Fruit fly (Drosophila melanogaster) whole organism, embryonic: ENCODE results near the gene CycG.

Experiments used
- CG10366 ChIP-seq: fragments of 200-800 bp; sonication (Bioruptor generic); IDR thresholded peaks from 2 replicates; pipeline ENCODE4 v1.3.6; 2022; ENCODE audit warnings: missing biosample characterization, missing genetic modification characterization
- CG10565 ChIP-seq: fragments of 200-800 bp; sonication (Bioruptor generic); optimal IDR thresholded peaks from 3 replicates; lab custom pipeline; 2016; ENCODE audit warnings: missing biosample characterization, mild to moderate bottlenecking, missing genetic modification characterization
- CG12391 ChIP-seq: fragments of 200-800 bp; sonication (Bioruptor generic); optimal IDR thresholded peaks from 3 replicates; lab custom pipeline; 2018; ENCODE audit warnings: missing biosample characterization, mild to moderate bottlenecking, missing genetic modification characterization, moderate library complexity
- CG16863 ChIP-seq: fragments of 200-800 bp; sonication (Bioruptor generic); optimal IDR thresholded peaks from 3 replicates; lab custom pipeline; 2016; ENCODE audit warnings: missing biosample characterization, missing genetic modification characterization
- CG17359 ChIP-seq: fragments of 200-800 bp; sonication (Bioruptor generic); optimal IDR thresholded peaks from 3 replicates; lab custom pipeline; 2018; ENCODE audit warnings: missing biosample characterization, mild to moderate bottlenecking, missing genetic modification characterization, moderate library complexity
- CG17385 ChIP-seq: fragments of 200-800 bp; sonication (Bioruptor generic); optimal IDR thresholded peaks from 3 replicates; lab custom pipeline; 2018; ENCODE audit warnings: missing biosample characterization, mild to moderate bottlenecking, missing genetic modification characterization
- CG2202 ChIP-seq: fragments of 200-800 bp; sonication (Bioruptor generic); optimal IDR thresholded peaks from 2 replicates; lab custom pipeline; 2018; ENCODE audit warnings: missing biosample characterization, mild to moderate bottlenecking, missing genetic modification characterization
- CG30020 ChIP-seq: fragments of 200-800 bp; optimal IDR thresholded peaks from 2 replicates; lab custom pipeline; 2019; ENCODE audit warnings: missing biosample characterization, mild to moderate bottlenecking, missing genetic modification characterization, moderate library complexity
- CG34376 ChIP-seq: fragments of 200-800 bp; sonication (Bioruptor generic); optimal IDR thresholded peaks from 2 replicates; lab custom pipeline; 2018; ENCODE audit warnings: missing biosample characterization, mild to moderate bottlenecking, missing genetic modification characterization
- CG3847 ChIP-seq: fragments of 200-800 bp; sonication (Bioruptor generic); IDR thresholded peaks from 2 replicates; pipeline ENCODE4 v1.3.6; 2022; ENCODE audit warnings: missing biosample characterization, missing genetic modification characterization
- CG7357 ChIP-seq: fragments of 200-800 bp; sonication (Bioruptor generic); IDR thresholded peaks from 3 replicates; pipeline ENCODE4 v1.3.6; 2022; ENCODE audit warnings: missing biosample characterization, missing genetic modification characterization
- CG8290 ChIP-seq, 3 experiments: fragments of 200-800 bp; sonication (Bioruptor generic); optimal IDR thresholded peaks; 2 replicates each; lab custom pipeline; 2016 to 2019; ENCODE audit warnings: missing biosample characterization in 3 of 3, missing genetic modification characterization in 3 of 3, mild to moderate bottlenecking in 2 of 3, moderate library complexity in 1 of 3
- CG8765 ChIP-seq: fragments of 200-800 bp; sonication (Bioruptor generic); IDR thresholded peaks from 2 replicates; pipeline ENCODE4 v1.3.6; 2022; ENCODE audit warnings: missing biosample characterization, missing genetic modification characterization
- D19B ChIP-seq: fragments of 200-800 bp; sonication (Bioruptor generic); optimal IDR thresholded peaks from 2 replicates; lab custom pipeline; 2017; ENCODE audit warnings: missing biosample characterization, mild to moderate bottlenecking, missing genetic modification characterization
- Dip3 ChIP-seq: fragments of 200-800 bp; sonication (Bioruptor generic); optimal IDR thresholded peaks from 3 replicates; lab custom pipeline; 2016; ENCODE audit warnings: missing biosample characterization, missing genetic modification characterization
- HLHmδ ChIP-seq: fragments of 200-800 bp; sonication (Bioruptor generic); optimal IDR thresholded peaks from 2 replicates; lab custom pipeline; 2018; ENCODE audit warnings: missing biosample characterization, mild to moderate bottlenecking, missing genetic modification characterization, moderate library complexity
- HmgD ChIP-seq: fragments of 200-800 bp; sonication (Bioruptor generic); optimal IDR thresholded peaks from 3 replicates; lab custom pipeline; 2016; ENCODE audit warnings: missing biosample characterization, missing genetic modification characterization
- MBD-R2 ChIP-seq: fragments of 200-800 bp; sonication (Bioruptor generic); IDR thresholded peaks from 2 replicates; pipeline ENCODE4 v1.3.6; 2022; ENCODE audit warnings: missing biosample characterization, missing genetic modification characterization
- MTF-1 ChIP-seq: fragments of 200-800 bp; sonication (Bioruptor generic); optimal IDR thresholded peaks from 2 replicates; lab custom pipeline; 2018; ENCODE audit warnings: missing biosample characterization, mild to moderate bottlenecking, missing genetic modification characterization, borderline replicate concordance
- Mes4 ChIP-seq: fragments of 200-800 bp; sonication (Bioruptor generic); optimal IDR thresholded peaks from 2 replicates; lab custom pipeline; 2016; ENCODE audit warnings: missing biosample characterization, missing genetic modification characterization
- NK7.1 ChIP-seq: fragments of 200-800 bp; sonication (Bioruptor generic); optimal IDR thresholded peaks from 3 replicates; lab custom pipeline; 2016; ENCODE audit warnings: missing biosample characterization, missing genetic modification characterization
- Rx ChIP-seq: fragments of 200-800 bp; sonication (Bioruptor generic); IDR thresholded peaks from 2 replicates; pipeline ENCODE4 v1.3.6; 2022; ENCODE audit warnings: missing biosample characterization, missing genetic modification characterization
- amos ChIP-seq: fragments of 200-800 bp; sonication (Bioruptor generic); IDR thresholded peaks from 2 replicates; pipeline ENCODE4 v1.3.6; 2022; ENCODE audit warnings: missing biosample characterization, missing genetic modification characterization; ENCODE audit not compliant: partially characterized antibody
- ash1 ChIP-seq: fragments of 200-800 bp; sonication (Bioruptor generic); optimal IDR thresholded peaks from 2 replicates; lab custom pipeline; 2018; ENCODE audit warnings: missing biosample characterization, mild to moderate bottlenecking, missing genetic modification characterization
- ato ChIP-seq: fragments of 200-800 bp; sonication (Bioruptor generic); IDR thresholded peaks from 2 replicates; pipeline ENCODE4 v1.3.6; 2022; ENCODE audit warnings: missing biosample characterization, missing genetic modification characterization; ENCODE audit not compliant: partially characterized antibody
- br ChIP-seq: fragments of >200 bp; optimal IDR thresholded peaks from 2 replicates; lab custom pipeline; 2017
- bsh ChIP-seq, 2 experiments: fragments of 200-800 bp; sonication (Bioruptor generic); optimal IDR thresholded peaks; 2 replicates each; lab custom pipeline; 2017 to 2018; ENCODE audit warnings: mild to moderate bottlenecking in 2 of 2, missing biosample characterization in 2 of 2, missing genetic modification characterization in 2 of 2, moderate library complexity in 1 of 2
- cato ChIP-seq: fragments of 200-800 bp; sonication (Bioruptor generic); optimal IDR thresholded peaks from 2 replicates; lab custom pipeline; 2016; ENCODE audit warnings: missing biosample characterization, missing genetic modification characterization, borderline replicate concordance
- caup ChIP-seq: fragments of 200-800 bp; sonication (Bioruptor generic); optimal IDR thresholded peaks from 3 replicates; lab custom pipeline; 2017; ENCODE audit warnings: missing biosample characterization, mild to moderate bottlenecking, missing genetic modification characterization, moderate library complexity; ENCODE audit not compliant: severe bottlenecking
- crol ChIP-seq: fragments of 200-800 bp; sonication (Bioruptor generic); IDR thresholded peaks from 2 replicates; pipeline ENCODE4 v1.3.6; 2022; ENCODE audit warnings: missing biosample characterization, missing genetic modification characterization
- danr ChIP-seq: fragments of 200-800 bp; sonication (Bioruptor generic); IDR thresholded peaks from 2 replicates; pipeline ENCODE4 v1.3.6; 2022; ENCODE audit warnings: missing biosample characterization, missing genetic modification characterization
- dati ChIP-seq: fragments of 200-800 bp; sonication (Bioruptor generic); IDR thresholded peaks from 2 replicates; pipeline ENCODE4 v1.3.6; 2022; ENCODE audit warnings: missing biosample characterization, missing genetic modification characterization
- disco-r ChIP-seq: fragments of 200-800 bp; sonication (Bioruptor generic); optimal IDR thresholded peaks from 2 replicates; lab custom pipeline; 2016; ENCODE audit warnings: missing biosample characterization, missing genetic modification characterization
- dmrt11E ChIP-seq: fragments of 200-800 bp; sonication (Bioruptor generic); optimal IDR thresholded peaks from 3 replicates; lab custom pipeline; 2018; ENCODE audit warnings: missing biosample characterization, mild to moderate bottlenecking, missing genetic modification characterization, moderate library complexity
- emc ChIP-seq: fragments of 200-800 bp; sonication (Bioruptor generic); optimal IDR thresholded peaks from 2 replicates; lab custom pipeline; 2016; ENCODE audit warnings: missing biosample characterization, missing genetic modification characterization
- gem ChIP-seq: fragments of 200-800 bp; sonication (Bioruptor generic); optimal IDR thresholded peaks from 2 replicates; lab custom pipeline; 2019; ENCODE audit warnings: missing biosample characterization, mild to moderate bottlenecking, missing genetic modification characterization, moderate library complexity
- gsb ChIP-seq: fragments of 200-800 bp; sonication (Bioruptor generic); IDR thresholded peaks from 2 replicates; pipeline ENCODE4 v1.3.6; 2022; ENCODE audit warnings: missing biosample characterization, missing genetic modification characterization
- inv ChIP-seq: fragments of 200-800 bp; sonication (Bioruptor generic); IDR thresholded peaks from 2 replicates; pipeline ENCODE4 v1.3.6; 2022; ENCODE audit warnings: missing biosample characterization, missing genetic modification characterization; ENCODE audit not compliant: partially characterized antibody
- lilli ChIP-seq: fragments of 200-800 bp; sonication (Bioruptor generic); optimal IDR thresholded peaks from 3 replicates; lab custom pipeline; 2016; ENCODE audit warnings: missing biosample characterization, missing genetic modification characterization
- nerfin-1 ChIP-seq: fragments of 200-800 bp; sonication (Bioruptor generic); optimal IDR thresholded peaks from 3 replicates; lab custom pipeline; 2019; ENCODE audit warnings: missing biosample characterization, mild to moderate bottlenecking, missing genetic modification characterization, moderate library complexity
- nerfin-2 ChIP-seq: fragments of 200-800 bp; sonication (Bioruptor generic); IDR thresholded peaks from 2 replicates; pipeline ENCODE4 v1.3.6; 2022; ENCODE audit warnings: missing biosample characterization, missing genetic modification characterization; ENCODE audit not compliant: partially characterized antibody
- peb ChIP-seq: fragments of 200-800 bp; sonication (Bioruptor generic); IDR thresholded peaks from 2 replicates; pipeline ENCODE4 v1.3.6; 2022; ENCODE audit warnings: missing biosample characterization, missing genetic modification characterization
- pros ChIP-seq: fragments of 200-800 bp; sonication (Bioruptor generic); optimal IDR thresholded peaks from 3 replicates; lab custom pipeline; 2019; ENCODE audit warnings: missing biosample characterization, mild to moderate bottlenecking, missing genetic modification characterization, moderate library complexity
- row ChIP-seq: fragments of 200-800 bp; sonication (Bioruptor generic); IDR thresholded peaks from 3 replicates; pipeline ENCODE4 v1.3.6; 2022; ENCODE audit warnings: missing biosample characterization, missing genetic modification characterization
- run ChIP-seq: fragments of 200-800 bp; sonication (Bioruptor generic); optimal IDR thresholded peaks from 3 replicates; lab custom pipeline; 2018; ENCODE audit warnings: missing biosample characterization, mild to moderate bottlenecking, missing genetic modification characterization
- slou ChIP-seq: fragments of 200-800 bp; sonication (Bioruptor generic); optimal IDR thresholded peaks from 3 replicates; lab custom pipeline; 2016; ENCODE audit warnings: missing biosample characterization, missing genetic modification characterization
- sqz ChIP-seq: fragments of 200-800 bp; sonication (Bioruptor generic); optimal IDR thresholded peaks from 3 replicates; lab custom pipeline; 2018; ENCODE audit warnings: missing biosample characterization, mild to moderate bottlenecking, missing genetic modification characterization
- tio ChIP-seq: fragments of 200-800 bp; sonication (Bioruptor generic); optimal IDR thresholded peaks from 2 replicates; lab custom pipeline; 2017; ENCODE audit warnings: missing biosample characterization, missing genetic modification characterization, inconsistent platforms
- zf30C ChIP-seq: fragments of 200-800 bp; sonication (Bioruptor generic); optimal IDR thresholded peaks from 3 replicates; lab custom pipeline; 2018; ENCODE audit warnings: missing biosample characterization, mild to moderate bottlenecking, missing genetic modification characterization
- zfh1 ChIP-seq: fragments of 200-800 bp; sonication (Bioruptor generic); IDR thresholded peaks from 3 replicates; pipeline ENCODE4 v1.3.6; 2022; ENCODE audit warnings: missing biosample characterization, missing genetic modification characterization

The CycG gene

dm6 chr3R:31616001-31616400, 3.5 kb upstream of the CycG start, which contains the start of the genes Mnat9 and CG1792 (continued):
- TF ChIP-seq Dip3 (GFP tag; lab: Kevin White, UChicago) (peak; percentile 99), sqz (GFP tag; lab: Kevin White, UChicago) (no peak), amos (GFP tag; lab: Robert Waterston, UW) (no peak; the same call in 1 of the 2 replicates), nerfin-1 (tag; lab: Kevin White, UChicago) (peak; percentile 94), bsh (GFP tag; optimal IDR thresholded peaks at IDR 0.05; lab: Kevin White, UChicago) (peak; percentile 89 to 99), CG3847 (peak; percentile 99), CG10565 (peak; percentile 95), CG17385 (peak; percentile 95), dmrt11E (tag; lab: Kevin White, UChicago) (peak; percentile 95), zf30C (GFP tag; lab: Kevin White, UChicago) (peak; percentile 83), Rx (GFP tag; lab: Robert Waterston, UW) (peak; percentile 99), MBD-R2 (GFP tag; lab: Robert Waterston, UW) (peak; percentile 100), emc (GFP tag; lab: Kevin White, UChicago) (peak; percentile 98), Mes4 (peak; percentile 98), CG10366 (GFP tag; lab: Robert Waterston, UW) (peak; percentile 100), run (tag; lab: Kevin White, UChicago) (peak; percentile 91), nerfin-2 (GFP tag; lab: Robert Waterston, UW) (no peak), danr (GFP tag; lab: Robert Waterston, UW) (peak; percentile 98), CG8290 (GFP tag; optimal IDR thresholded peaks at IDR 0.05; lab: Kevin White, UChicago) (peak; percentile 95), CG8290 (tag; optimal IDR thresholded peaks at IDR 0.05; lab: Kevin White, UChicago) (peak; percentile 83 to 100), disco-r (peak; percentile 98), gsb (GFP tag; lab: Robert Waterston, UW) (peak; percentile 98), ato (GFP tag; lab: Robert Waterston, UW) (no peak), inv (GFP tag; lab: Robert Waterston, UW) (no peak), D19B (GFP tag; lab: Kevin White, UChicago) (peak; percentile 93), br (lab: Kevin White, UChicago) (no peak), CG34376 (GFP tag; lab: Kevin White, UChicago) (peak; percentile 93), CG30020 (tag; lab: Kevin White, UChicago) (peak; percentile 85), gem (tag; lab: Kevin White, UChicago) (peak; percentile 99), row (GFP tag; lab: Robert Waterston, UW) (peak; percentile 99), CG17359 (tag; lab: Kevin White, UChicago) (peak; percentile 99), CG7357 (GFP tag; lab: Robert Waterston, UW) (peak; percentile 95), dati (GFP tag; lab: Robert Waterston, UW) (peak; percentile 99), NK7.1 (GFP tag; lab: Kevin White, UChicago) (peak; percentile 96), zfh1 (GFP tag; lab: Robert Waterston, UW) (peak; percentile 99), ash1 (peak; percentile 97), CG2202 (tag; lab: Kevin White, UChicago) (peak; percentile 95), lilli (GFP tag; lab: Kevin White, UChicago) (peak; percentile 99), slou (GFP tag; lab: Kevin White, UChicago) (peak; percentile 97), MTF-1 (peak; percentile 97), peb (peak; percentile 98), pros (GFP tag; lab: Kevin White, UChicago) (no peak), CG12391 (tag; lab: Kevin White, UChicago) (peak; percentile 99), caup (GFP tag; lab: Kevin White, UChicago) (peak; percentile 98), cato (GFP tag; lab: Kevin White, UChicago) (peak; percentile 98), crol (GFP tag; lab: Robert Waterston, UW) (peak; percentile 83), HLHmδ (no peak), tio (GFP tag; lab: Kevin White, UChicago) (peak; percentile 99), CG8765 (GFP tag; lab: Robert Waterston, UW) (peak; percentile 98), CG16863 (peak; percentile 99), HmgD (GFP tag; lab: Kevin White, UChicago) (peak; percentile 98)
